Worm (Caenorhabditis elegans): ENCODE results near the gene puf-3.
A peak's percentile ranks its signal among the peaks of the same experiment; 100 is the strongest.
"Not testable (repeated sequence)": the region's sequence is repeated elsewhere in the genome, so short reads cannot be mapped to it uniquely, and the experiment has no call there.

- TF ChIP-seq flt-1 (GFP tag; IDR thresholded peaks at IDR 0.05), result peak; percentile 67
- TF ChIP-seq cog-1 (tag; optimal IDR thresholded peaks at IDR 0.05); klf-2 (GFP tag; conservative IDR thresholded peaks at IDR 0.05): not testable (repeated sequence)
- TF ChIP-seq T22C8.4 (GFP tag; IDR thresholded peaks at IDR 0.05), result peak; percentile 66
These were observed 7.9 kb downstream of the puf-3 start for ce11 chrIV:13504065-13504464.
